Fruit fly (Drosophila melanogaster) whole organism, embryonic: ENCODE measurements around the gene beta4GalNAcTB.

Experiments
- Bdp1 ChIP-seq: fragments of 200-800 bp; sonication (Bioruptor generic); optimal IDR thresholded peaks from 3 replicates; lab custom pipeline; 2016; ENCODE audit warnings: missing biosample characterization, missing genetic modification characterization
- Bteb2 ChIP-seq: fragments of 200-800 bp; sonication (Bioruptor generic); optimal IDR thresholded peaks from 2 replicates; lab custom pipeline; 2016; ENCODE audit warnings: missing biosample characterization, missing genetic modification characterization
- CG12155 ChIP-seq: fragments of 200-800 bp; sonication (Bioruptor generic); optimal IDR thresholded peaks from 3 replicates; lab custom pipeline; 2016; ENCODE audit warnings: missing biosample characterization, missing genetic modification characterization
- CG12219 ChIP-seq: fragments of 200-800 bp; sonication (Bioruptor generic); optimal IDR thresholded peaks from 3 replicates; lab custom pipeline; 2018; ENCODE audit warnings: missing biosample characterization, mild to moderate bottlenecking, missing genetic modification characterization
- CG14860 ChIP-seq: fragments of 200-800 bp; sonication (Bioruptor generic); IDR thresholded peaks from 3 replicates; pipeline ENCODE4 v1.3.6; 2022; ENCODE audit warnings: missing biosample characterization, missing genetic modification characterization; ENCODE audit not compliant: partially characterized antibody
- CG31365 ChIP-seq: fragments of 200-800 bp; sonication (Bioruptor generic); optimal IDR thresholded peaks from 2 replicates; lab custom pipeline; 2018; ENCODE audit warnings: missing biosample characterization, mild to moderate bottlenecking, missing genetic modification characterization
- CG4282 ChIP-seq: fragments of 200-800 bp; sonication (Bioruptor generic); optimal IDR thresholded peaks from 2 replicates; lab custom pipeline; 2016; ENCODE audit warnings: missing biosample characterization, missing genetic modification characterization
- CG6765 ChIP-seq: fragments of 200-800 bp; sonication (Bioruptor generic); optimal IDR thresholded peaks from 3 replicates; lab custom pipeline; 2017; ENCODE audit warnings: missing biosample characterization, mild to moderate bottlenecking, missing genetic modification characterization
- CG7745 ChIP-seq: fragments of 200-800 bp; sonication (Bioruptor generic); optimal IDR thresholded peaks from 2 replicates; lab custom pipeline; 2018; ENCODE audit warnings: missing biosample characterization, mild to moderate bottlenecking, missing genetic modification characterization, moderate library complexity
- CkIIα-i1 ChIP-seq: fragments of 200-800 bp; sonication (Bioruptor generic); IDR thresholded peaks from 2 replicates; pipeline ENCODE4 v1.3.6; 2022; ENCODE audit warnings: missing biosample characterization, missing genetic modification characterization
- D19B ChIP-seq: fragments of 200-800 bp; sonication (Bioruptor generic); optimal IDR thresholded peaks from 2 replicates; lab custom pipeline; 2017; ENCODE audit warnings: missing biosample characterization, mild to moderate bottlenecking, missing genetic modification characterization
- ERR ChIP-seq: fragments of 200-800 bp; sonication (Bioruptor generic); optimal IDR thresholded peaks from 2 replicates; lab custom pipeline; 2016; ENCODE audit warnings: missing biosample characterization, missing genetic modification characterization
- Fer3 ChIP-seq: fragments of 200-800 bp; sonication (Bioruptor generic); optimal IDR thresholded peaks from 2 replicates; lab custom pipeline; 2018; ENCODE audit warnings: missing biosample characterization, mild to moderate bottlenecking, missing genetic modification characterization, moderate library complexity
- Hey ChIP-seq: fragments of 200-800 bp; sonication (Bioruptor generic); optimal IDR thresholded peaks from 3 replicates; lab custom pipeline; 2018; ENCODE audit warnings: missing biosample characterization, mild to moderate bottlenecking, missing genetic modification characterization
- Lhr ChIP-seq: fragments of 200-800 bp; sonication (Bioruptor generic); optimal IDR thresholded peaks from 3 replicates; lab custom pipeline; 2017; ENCODE audit warnings: mild to moderate bottlenecking, missing biosample characterization, missing genetic modification reagents, missing genetic modification characterization
- Med ChIP-seq: fragments of 200-800 bp; sonication (Bioruptor generic); peaks from one replicate; lab custom pipeline; 2016; ENCODE audit warnings: missing biosample characterization, missing genetic modification characterization, mild to moderate bottlenecking, inconsistent platforms, moderate library complexity
- NC2β ChIP-seq: fragments of 200-800 bp; sonication (Bioruptor generic); optimal IDR thresholded peaks from 2 replicates; lab custom pipeline; 2016; ENCODE audit warnings: missing biosample characterization, missing genetic modification characterization
- Nf-YA ChIP-seq: fragments of 200-800 bp; sonication (Bioruptor generic); IDR thresholded peaks from 2 replicates; pipeline ENCODE4 v1.3.6; 2022; ENCODE audit warnings: missing biosample characterization, missing genetic modification characterization
- Nf-YC ChIP-seq: fragments of 200-800 bp; optimal IDR thresholded peaks from 3 replicates; lab custom pipeline; 2019; ENCODE audit warnings: missing biosample characterization, mild to moderate bottlenecking, missing genetic modification characterization, moderate library complexity
- NfI ChIP-seq: fragments of 200-800 bp; sonication (Bioruptor generic); optimal IDR thresholded peaks from 3 replicates; lab custom pipeline; 2018; ENCODE audit warnings: missing biosample characterization, mild to moderate bottlenecking, missing genetic modification characterization, moderate library complexity
- PHDP ChIP-seq: fragments of 200-800 bp; sonication (Bioruptor generic); optimal IDR thresholded peaks from 3 replicates; lab custom pipeline; 2018; ENCODE audit warnings: missing biosample characterization, mild to moderate bottlenecking, missing genetic modification characterization, moderate library complexity
- crol ChIP-seq: fragments of 200-800 bp; sonication (Bioruptor generic); IDR thresholded peaks from 2 replicates; pipeline ENCODE4 v1.3.6; 2022; ENCODE audit warnings: missing biosample characterization, missing genetic modification characterization
- dmrt11E ChIP-seq: fragments of 200-800 bp; sonication (Bioruptor generic); optimal IDR thresholded peaks from 3 replicates; lab custom pipeline; 2018; ENCODE audit warnings: missing biosample characterization, mild to moderate bottlenecking, missing genetic modification characterization, moderate library complexity
- jing ChIP-seq: fragments of 200-800 bp; sonication (Bioruptor generic); optimal IDR thresholded peaks from 2 replicates; lab custom pipeline; 2018; ENCODE audit warnings: missing biosample characterization, mild to moderate bottlenecking, missing genetic modification characterization
- jumu ChIP-seq: fragments of 200-800 bp; sonication (Bioruptor generic); optimal IDR thresholded peaks from 3 replicates; lab custom pipeline; 2016; ENCODE audit warnings: missing biosample characterization, missing genetic modification characterization
- knrl ChIP-seq: fragments of 200-800 bp; sonication (Bioruptor generic); IDR thresholded peaks from 3 replicates; pipeline ENCODE4 v1.3.6; 2022; ENCODE audit warnings: missing biosample characterization, missing genetic modification characterization; ENCODE audit not compliant: partially characterized antibody
- mirr ChIP-seq: fragments of 200-800 bp; sonication (Bioruptor generic); optimal IDR thresholded peaks from 3 replicates; lab custom pipeline; 2018; ENCODE audit warnings: missing biosample characterization, mild to moderate bottlenecking, missing genetic modification characterization
- otp ChIP-seq: fragments of 200-800 bp; sonication (Bioruptor generic); IDR thresholded peaks from 3 replicates; pipeline ENCODE4, ENCODE4 v1.3.6; 2022; ENCODE audit warnings: missing biosample characterization, missing genetic modification characterization
- pan ChIP-seq, 4 experiments: fragments of >200 bp in 3 of 4; fragments of 200-800 bp in 1 of 4; sonication (Bioruptor generic) in 1 of 4; optimal IDR thresholded peaks in 3 of 4; IDR thresholded peaks in 1 of 4; 2 replicates each; pipeline versions ENCODE4 v1.3.6 to Lab custom; 2017 to 2022; ENCODE audit warnings: missing biosample characterization in 2 of 4, missing genetic modification characterization in 2 of 4, mixed read lengths in 1 of 4
- shn ChIP-seq: fragments of 200-800 bp; sonication (Bioruptor generic); optimal IDR thresholded peaks from 3 replicates; lab custom pipeline; 2016; ENCODE audit warnings: missing biosample characterization, missing genetic modification characterization
- slp2 ChIP-seq: fragments of 200-800 bp; sonication (Bioruptor generic); optimal IDR thresholded peaks from 2 replicates; lab custom pipeline; 2016; ENCODE audit warnings: missing biosample characterization, missing genetic modification characterization
- sr ChIP-seq: fragments of 200-800 bp; sonication (Bioruptor generic); IDR thresholded peaks from 3 replicates; pipeline ENCODE4 v1.3.6; 2022; ENCODE audit warnings: missing biosample characterization, missing genetic modification characterization
- sug ChIP-seq: fragments of 200-800 bp; optimal IDR thresholded peaks from 2 replicates; lab custom pipeline; 2019; ENCODE audit warnings: missing biosample characterization, mild to moderate bottlenecking, missing genetic modification characterization, moderate library complexity
- ttk ChIP-seq: fragments of 200-800 bp; sonication (Bioruptor generic); IDR thresholded peaks from 2 replicates; pipeline ENCODE4 v2.1.2; 2022; ENCODE audit warnings: missing biosample characterization, missing genetic modification characterization
- tup ChIP-seq: fragments of 200-800 bp; sonication (Bioruptor generic); optimal IDR thresholded peaks from 2 replicates; lab custom pipeline; 2016; ENCODE audit warnings: missing biosample characterization, mild to moderate bottlenecking, missing genetic modification characterization, moderate library complexity
- wek ChIP-seq: fragments of 200-800 bp; sonication (Bioruptor generic); optimal IDR thresholded peaks from 3 replicates; lab custom pipeline; 2018; ENCODE audit warnings: missing biosample characterization, mild to moderate bottlenecking, missing genetic modification characterization, moderate library complexity
- zfh2 ChIP-seq: fragments of 200-800 bp; sonication (Bioruptor generic); optimal IDR thresholded peaks from 2 replicates; lab custom pipeline; 2016; ENCODE audit warnings: missing biosample characterization, missing genetic modification characterization

Gene beta4GalNAcTB

DNA sequence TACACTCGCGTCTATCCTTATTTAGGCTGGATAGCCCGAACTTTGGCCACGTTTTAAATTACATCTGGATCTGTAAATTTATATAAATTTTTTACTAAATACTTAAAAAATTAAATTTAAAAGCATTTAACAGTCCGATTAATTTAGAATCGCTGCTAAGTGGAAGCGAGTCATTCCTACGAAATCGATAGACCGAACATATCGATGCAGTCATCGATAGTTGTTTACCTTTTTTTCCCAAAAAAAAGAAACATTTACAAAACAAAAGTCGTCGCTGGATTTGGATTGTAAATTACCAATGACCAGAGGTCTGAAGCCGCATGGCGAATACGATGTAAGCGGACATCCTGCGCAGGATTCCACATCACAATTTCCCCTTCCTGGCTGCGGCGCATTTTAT, 21.9 kb upstream of the beta4GalNAcTB start, which contains the start of gene Sirt7 (continued):
- TF ChIP-seq CkIIα-i1 (GFP tag; lab: Robert Waterston, UW) (no peak), Med (GFP tag; lab: Kevin White, UChicago) (peak; percentile 62), ERR (GFP tag; lab: Kevin White, UChicago) (no peak), CG14860 (peak; percentile 94)
- TF ChIP-seq, all 482 proteins: peak for 68

DNA sequence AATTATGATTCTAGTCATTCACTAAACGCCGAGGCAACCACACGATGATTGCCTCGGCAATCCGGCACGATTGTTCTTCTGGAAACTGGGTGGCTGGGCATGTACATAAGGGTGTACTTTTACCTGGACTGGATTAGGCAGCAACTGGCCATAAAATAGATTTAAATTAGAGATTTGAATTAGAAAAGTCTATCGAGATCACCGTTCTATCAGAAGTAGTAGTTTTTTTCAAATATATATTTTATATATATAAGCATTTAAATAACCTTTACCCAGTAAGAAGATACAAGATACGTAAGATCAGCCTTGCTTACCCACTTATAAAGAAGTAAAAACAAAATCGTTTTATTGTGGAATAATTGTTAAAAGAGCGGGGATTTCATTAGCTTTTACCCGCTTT, 20.2 kb upstream of the beta4GalNAcTB start, which contains the start of gene CG11843:
CG11843 (plus strand) TSS at position 301 of the 400 bp plus-strand sequence.
- TF ChIP-seq jing (GFP tag; lab: Kevin White, UChicago) = no peak
- TF ChIP-seq slp2 (GFP tag; lab: Kevin White, UChicago) = no peak
- TF ChIP-seq PHDP (tag; lab: Kevin White, UChicago) = no peak
- no peak for TF ChIP-seq Nf-YA (GFP tag; lab: Robert Waterston, UW)
- TF ChIP-seq zfh2 (GFP tag; lab: Kevin White, UChicago) = no peak
- no peak for TF ChIP-seq mirr (GFP tag; lab: Kevin White, UChicago)
- TF ChIP-seq NfI (GFP tag; lab: Kevin White, UChicago) = no peak
- no peak for TF ChIP-seq tup
- TF ChIP-seq sr (GFP tag; lab: Robert Waterston, UW) = no peak
- TF ChIP-seq CG12155 = no peak
- no peak for TF ChIP-seq CG31365 (tag; lab: Kevin White, UChicago)
- no peak for TF ChIP-seq Fer3 (tag; lab: Kevin White, UChicago)
- no peak for TF ChIP-seq D19B (GFP tag; lab: Kevin White, UChicago)
- TF ChIP-seq NC2β (GFP tag; lab: Kevin White, UChicago) = no peak
- TF ChIP-seq crol (GFP tag; lab: Robert Waterston, UW) = no peak
- TF ChIP-seq wek (GFP tag; lab: Kevin White, UChicago) = no peak
- TF ChIP-seq shn = no peak

DNA sequence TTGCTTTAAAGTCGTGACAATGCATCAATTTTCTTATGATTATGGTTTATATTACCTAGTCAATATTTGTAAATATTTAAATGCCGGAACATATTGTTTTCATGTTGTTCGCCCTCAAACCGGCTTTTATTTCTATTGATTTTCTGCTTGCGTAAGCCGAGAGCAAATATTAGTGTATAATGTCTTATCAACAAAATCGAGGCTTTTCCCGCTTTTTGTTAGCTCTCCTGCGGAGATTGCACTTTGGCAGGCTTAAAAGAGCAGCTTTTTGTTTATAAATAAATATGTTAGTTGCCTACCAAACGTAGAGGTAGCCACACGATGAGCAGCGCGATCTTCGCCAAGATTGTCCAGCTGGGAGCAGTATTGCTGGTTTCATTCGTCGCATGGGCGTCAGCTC, 18.6 kb upstream of the beta4GalNAcTB start, which contains the start of gene CG11842:
CG11842 (plus strand) TSS at position 301 of the 400 bp plus-strand sequence.
- TF ChIP-seq CG6765 (GFP tag; lab: Kevin White, UChicago) (no peak), Hey (tag; lab: Kevin White, UChicago) (no peak), Bteb2 (GFP tag; lab: Kevin White, UChicago) (no peak)

dm6 chr3R:29050756-29051155, 16.9 kb upstream of the beta4GalNAcTB start, which contains the start of gene CG11841:
CG11841 (plus strand) TSS chr3R:29051056.
- TF ChIP-seq Nf-YC (no peak), dmrt11E (no peak), Lhr (GFP tag; lab: Kevin White, UChicago) (no peak), knrl (GFP tag; lab: Robert Waterston, UW) (no peak), ttk (GFP tag; lab: Robert Waterston, UW) (no peak), otp (GFP tag; lab: Robert Waterston, UW) (no peak), jumu (GFP tag; lab: Kevin White, UChicago) (no peak), sug (no peak), Bdp1 (GFP tag; lab: Kevin White, UChicago) (no peak), zfh2 (GFP tag; lab: Kevin White, UChicago) (no peak), pan (optimal IDR thresholded peaks at IDR 0.05; lab: Kevin White, UChicago) (no peak), pan (GFP tag; optimal IDR thresholded peaks at IDR 0.05 in 1 of 2, IDR thresholded peaks at IDR 0.05 in 1 of 2) (no peak), CG7745 (tag; lab: Kevin White, UChicago) (no peak), CG4282 (no peak), CG12219 (GFP tag; lab: Kevin White, UChicago) (no peak)
